Fruit fly (Drosophila melanogaster) whole organism, embryonic: ENCODE data around the gene Zpr1.

Source experiments
- CG10366 ChIP-seq: fragments of 200-800 bp; sonication (Bioruptor generic); IDR thresholded peaks from 2 replicates; pipeline ENCODE4 v1.3.6; 2022; ENCODE audit warnings: missing biosample characterization, missing genetic modification characterization
- CG11723 ChIP-seq: fragments of 200-800 bp; sonication (Bioruptor generic); optimal IDR thresholded peaks from 2 replicates; lab custom pipeline; 2017; ENCODE audit warnings: missing biosample characterization, mild to moderate bottlenecking, missing genetic modification characterization
- CG13296 ChIP-seq: fragments of 200-800 bp; sonication (Bioruptor generic); optimal IDR thresholded peaks from 3 replicates; lab custom pipeline; 2018; ENCODE audit warnings: missing biosample characterization, mild to moderate bottlenecking, missing genetic modification characterization
- CG15479 ChIP-seq: fragments of 200-800 bp; sonication (Bioruptor generic); optimal IDR thresholded peaks from 3 replicates; lab custom pipeline; 2019; ENCODE audit warnings: missing biosample characterization, mild to moderate bottlenecking, missing genetic modification characterization, moderate library complexity
- CG15696 ChIP-seq: fragments of 200-800 bp; sonication (Bioruptor generic); optimal IDR thresholded peaks from 2 replicates; lab custom pipeline; 2019; ENCODE audit warnings: missing biosample characterization, mild to moderate bottlenecking, missing genetic modification characterization, moderate library complexity
- CG2129 ChIP-seq: fragments of 200-800 bp; sonication (Bioruptor generic); IDR thresholded peaks from 2 replicates; pipeline ENCODE4 v1.3.6; 2022; ENCODE audit warnings: missing biosample characterization, missing genetic modification characterization; ENCODE audit not compliant: partially characterized antibody
- CG2202 ChIP-seq: fragments of 200-800 bp; sonication (Bioruptor generic); optimal IDR thresholded peaks from 2 replicates; lab custom pipeline; 2018; ENCODE audit warnings: missing biosample characterization, mild to moderate bottlenecking, missing genetic modification characterization
- CG30020 ChIP-seq: fragments of 200-800 bp; optimal IDR thresholded peaks from 2 replicates; lab custom pipeline; 2019; ENCODE audit warnings: missing biosample characterization, mild to moderate bottlenecking, missing genetic modification characterization, moderate library complexity
- CG31365 ChIP-seq: fragments of 200-800 bp; sonication (Bioruptor generic); optimal IDR thresholded peaks from 2 replicates; lab custom pipeline; 2018; ENCODE audit warnings: missing biosample characterization, mild to moderate bottlenecking, missing genetic modification characterization
- CG31388 ChIP-seq: fragments of 200-800 bp; sonication (Bioruptor generic); optimal IDR thresholded peaks from 2 replicates; lab custom pipeline; 2016; ENCODE audit warnings: missing biosample characterization, missing genetic modification characterization
- CG3281 ChIP-seq: fragments of 200-800 bp; sonication (Bioruptor generic); optimal IDR thresholded peaks from 3 replicates; lab custom pipeline; 2017; ENCODE audit warnings: missing biosample characterization, mild to moderate bottlenecking, missing genetic modification characterization
- CG3726 ChIP-seq: fragments of 200-800 bp; sonication (Bioruptor generic); IDR thresholded peaks from 3 replicates; pipeline ENCODE4, ENCODE4 v1.3.6; 2022; ENCODE audit warnings: missing biosample characterization, missing genetic modification characterization
- CG3838 ChIP-seq: fragments of 200-800 bp; sonication (Bioruptor generic); optimal IDR thresholded peaks from 3 replicates; lab custom pipeline; 2016; ENCODE audit warnings: missing biosample characterization, missing genetic modification characterization
- CG6175 ChIP-seq: fragments of 200-800 bp; sonication (Bioruptor generic); IDR thresholded peaks from 3 replicates; pipeline ENCODE4 v1.3.6; 2022; ENCODE audit warnings: missing biosample characterization, missing genetic modification characterization
- CG6765 ChIP-seq: fragments of 200-800 bp; sonication (Bioruptor generic); optimal IDR thresholded peaks from 3 replicates; lab custom pipeline; 2017; ENCODE audit warnings: missing biosample characterization, mild to moderate bottlenecking, missing genetic modification characterization
- CG7372 ChIP-seq: fragments of 200-800 bp; sonication (Bioruptor generic); IDR thresholded peaks from 2 replicates; pipeline ENCODE4 v1.3.6; 2022; ENCODE audit warnings: missing biosample characterization, missing genetic modification characterization
- CG7839 ChIP-seq: fragments of 200-800 bp; sonication (Bioruptor generic); optimal IDR thresholded peaks from 3 replicates; lab custom pipeline; 2018; ENCODE audit warnings: missing biosample characterization, mild to moderate bottlenecking, missing genetic modification characterization, moderate library complexity
- CG8478 ChIP-seq: fragments of >200 bp; optimal IDR thresholded peaks from 2 replicates; lab custom pipeline; 2018
- CG9932 ChIP-seq: fragments of 200-800 bp; sonication (Bioruptor generic); IDR thresholded peaks from 2 replicates; pipeline ENCODE4 v1.3.6; 2022; ENCODE audit warnings: missing biosample characterization, missing genetic modification characterization
- CTCF ChIP-seq: fragments of 200-800 bp; sonication (Bioruptor generic); optimal IDR thresholded peaks from 2 replicates; lab custom pipeline; 2017; ENCODE audit warnings: missing biosample characterization, mild to moderate bottlenecking, missing genetic modification characterization, moderate library complexity
- CrebB ChIP-seq: fragments of 200-800 bp; sonication (Bioruptor generic); optimal IDR thresholded peaks from 3 replicates; lab custom pipeline; 2018; ENCODE audit warnings: missing biosample characterization, mild to moderate bottlenecking, missing genetic modification characterization
- Dad ChIP-seq: fragments of 200-800 bp; sonication (Bioruptor generic); optimal IDR thresholded peaks from 3 replicates; lab custom pipeline; 2016; ENCODE audit warnings: missing biosample characterization, missing genetic modification characterization
- Doc2 ChIP-seq: fragments of 200-800 bp; sonication (Bioruptor generic); IDR thresholded peaks from 2 replicates; pipeline ENCODE4 v1.3.6; 2022; ENCODE audit warnings: missing biosample characterization, missing genetic modification characterization
- Dp ChIP-seq: fragments of 200-800 bp; sonication (Bioruptor generic); optimal IDR thresholded peaks from 2 replicates; lab custom pipeline; 2018; ENCODE audit warnings: missing biosample characterization, mild to moderate bottlenecking, missing genetic modification characterization, moderate library complexity
- Eip74EF ChIP-seq, 2 experiments: fragments of 200-800 bp in 1 of 2; fragments of >200 bp in 1 of 2; sonication (Bioruptor generic) in 1 of 2; optimal IDR thresholded peaks; 2 replicates each; lab custom pipeline; 2017 to 2019; ENCODE audit warnings: missing biosample characterization in 2 of 2, missing genetic modification characterization in 2 of 2, mild to moderate bottlenecking in 1 of 2, moderate library complexity in 1 of 2
- Ets65A ChIP-seq: fragments of 200-800 bp; sonication (Bioruptor generic); peaks from one replicate; lab custom pipeline; 2016; ENCODE audit warnings: missing biosample characterization, missing genetic modification characterization
- Gsc ChIP-seq: fragments of 200-800 bp; sonication (Bioruptor generic); IDR thresholded peaks from 2 replicates; pipeline ENCODE4 v1.3.6; 2022; ENCODE audit warnings: missing biosample characterization, missing genetic modification characterization
- HmgZ ChIP-seq: fragments of 200-800 bp; sonication (Bioruptor generic); optimal IDR thresholded peaks from 2 replicates; lab custom pipeline; 2018; ENCODE audit warnings: missing biosample characterization, mild to moderate bottlenecking, missing genetic modification characterization
- Hmx ChIP-seq: fragments of 200-800 bp; sonication (Bioruptor generic); optimal IDR thresholded peaks from 2 replicates; lab custom pipeline; 2016; ENCODE audit warnings: missing biosample characterization, missing genetic modification characterization
- Jarid2 ChIP-seq: fragments of 200-800 bp; sonication (Bioruptor generic); optimal IDR thresholded peaks from 3 replicates; lab custom pipeline; 2017; ENCODE audit warnings: mild to moderate bottlenecking, missing biosample characterization, missing genetic modification reagents, missing genetic modification characterization
- Oli ChIP-seq: fragments of 200-800 bp; sonication (Bioruptor generic); optimal IDR thresholded peaks from 2 replicates; lab custom pipeline; 2018; ENCODE audit warnings: missing biosample characterization, mild to moderate bottlenecking, missing genetic modification characterization, moderate library complexity
- ac ChIP-seq: fragments of 200-800 bp; sonication (Bioruptor generic); optimal IDR thresholded peaks from 3 replicates; lab custom pipeline; 2017; ENCODE audit warnings: missing biosample characterization, mild to moderate bottlenecking, missing genetic modification characterization
- ap ChIP-seq: fragments of 200-800 bp; sonication (Bioruptor generic); IDR thresholded peaks from 2 replicates; pipeline ENCODE4 v1.3.6; 2022; ENCODE audit warnings: missing biosample characterization, missing genetic modification characterization
- cato ChIP-seq: fragments of 200-800 bp; sonication (Bioruptor generic); optimal IDR thresholded peaks from 2 replicates; lab custom pipeline; 2016; ENCODE audit warnings: missing biosample characterization, missing genetic modification characterization, borderline replicate concordance
- en ChIP-seq: fragments of 200-800 bp; sonication (Bioruptor generic); optimal IDR thresholded peaks from 2 replicates; lab custom pipeline; 2016; ENCODE audit warnings: missing biosample characterization, missing genetic modification characterization
- fru ChIP-seq: fragments of >200 bp; optimal IDR thresholded peaks from 2 replicates; lab custom pipeline; 2017
- hb ChIP-seq: fragments of 200-800 bp; sonication (Bioruptor generic); IDR thresholded peaks from 3 replicates; pipeline ENCODE4 v1.3.6; 2022; ENCODE audit warnings: missing biosample characterization, missing genetic modification characterization; ENCODE audit not compliant: partially characterized antibody
- kni ChIP-seq: fragments of 200-800 bp; sonication (Bioruptor generic); optimal IDR thresholded peaks from 3 replicates; lab custom pipeline; 2017; ENCODE audit warnings: mild to moderate bottlenecking, missing biosample characterization, missing genetic modification reagents, missing genetic modification characterization
- lmd ChIP-seq: fragments of 200-800 bp; sonication (Bioruptor generic); IDR thresholded peaks from 2 replicates; pipeline ENCODE4 v1.3.6; 2022; ENCODE audit warnings: missing biosample characterization, missing genetic modification characterization
- mirr ChIP-seq: fragments of 200-800 bp; sonication (Bioruptor generic); optimal IDR thresholded peaks from 3 replicates; lab custom pipeline; 2018; ENCODE audit warnings: missing biosample characterization, mild to moderate bottlenecking, missing genetic modification characterization
- otp ChIP-seq: fragments of 200-800 bp; sonication (Bioruptor generic); IDR thresholded peaks from 3 replicates; pipeline ENCODE4, ENCODE4 v1.3.6; 2022; ENCODE audit warnings: missing biosample characterization, missing genetic modification characterization
- phol ChIP-seq: fragments of 200-800 bp; sonication (Bioruptor generic); optimal IDR thresholded peaks from 3 replicates; lab custom pipeline; 2018; ENCODE audit warnings: missing biosample characterization, mild to moderate bottlenecking, missing genetic modification characterization, moderate library complexity
- pnt ChIP-seq: fragments of 200-800 bp; sonication (Bioruptor generic); optimal IDR thresholded peaks from 3 replicates; lab custom pipeline; 2016; ENCODE audit warnings: missing biosample characterization, missing genetic modification characterization
- pzg ChIP-seq: fragments of 200-800 bp; sonication (Bioruptor generic); optimal IDR thresholded peaks from 3 replicates; lab custom pipeline; 2018; ENCODE audit warnings: missing biosample characterization, mild to moderate bottlenecking, missing genetic modification characterization, moderate library complexity
- sc ChIP-seq, 3 experiments: fragments of >200 bp in 2 of 3; fragments of 200-800 bp in 1 of 3; sonication (Bioruptor generic) in 1 of 3; optimal IDR thresholded peaks; 2 replicates in 2 of 3; 3 replicates in 1 of 3; lab custom pipeline; 2017; ENCODE audit warnings: mild to moderate bottlenecking in 1 of 3, missing biosample characterization in 1 of 3, missing genetic modification characterization in 1 of 3, missing genetic modification reagents in 1 of 3
- schlank ChIP-seq: fragments of 200-800 bp; sonication (Bioruptor generic); optimal IDR thresholded peaks from 2 replicates; lab custom pipeline; 2018; ENCODE audit warnings: missing biosample characterization, mild to moderate bottlenecking, missing genetic modification characterization
- shn ChIP-seq: fragments of 200-800 bp; sonication (Bioruptor generic); optimal IDR thresholded peaks from 3 replicates; lab custom pipeline; 2016; ENCODE audit warnings: missing biosample characterization, missing genetic modification characterization
- tll ChIP-seq, 2 experiments: fragments of 200-800 bp in 1 of 2; fragments of >200 bp in 1 of 2; sonication (Bioruptor generic) in 1 of 2; optimal IDR thresholded peaks; 2 replicates each; lab custom pipeline; 2017 to 2019; ENCODE audit warnings: missing biosample characterization in 2 of 2, missing genetic modification characterization in 2 of 2, mild to moderate bottlenecking in 1 of 2, moderate library complexity in 1 of 2
- toy ChIP-seq: fragments of 200-800 bp; sonication (Bioruptor generic); IDR thresholded peaks from 2 replicates; pipeline ENCODE4 v1.3.6; 2022; ENCODE audit warnings: missing biosample characterization, missing genetic modification characterization
- twi ChIP-seq: fragments of 200-800 bp; optimal IDR thresholded peaks from 2 replicates; lab custom pipeline; 2019; ENCODE audit warnings: missing biosample characterization, mild to moderate bottlenecking, missing genetic modification characterization, moderate library complexity
- vvl ChIP-seq: fragments of 200-800 bp; sonication (Bioruptor generic); IDR thresholded peaks from 2 replicates; pipeline ENCODE4 v1.3.6; 2022; ENCODE audit warnings: missing biosample characterization, missing genetic modification characterization
- zf30C ChIP-seq: fragments of 200-800 bp; sonication (Bioruptor generic); optimal IDR thresholded peaks from 3 replicates; lab custom pipeline; 2018; ENCODE audit warnings: missing biosample characterization, mild to moderate bottlenecking, missing genetic modification characterization

The Zpr1 gene

dm6 chrX:9193604-9194003 is 31.7 kb upstream of the Zpr1 start, which contains the start of gene CG12106 (continued):
- TF ChIP-seq CG3281 (GFP tag; lab: Kevin White, UChicago), result peak; percentile 39
- peak; percentile 19 for TF ChIP-seq schlank (tag; lab: Kevin White, UChicago)
- no peak for TF ChIP-seq twi
- no peak for TF ChIP-seq Dad (GFP tag; lab: Kevin White, UChicago)
- TF ChIP-seq Dp (GFP tag; lab: Kevin White, UChicago), result peak; percentile 24
- no peak for TF ChIP-seq pnt
- TF ChIP-seq Hmx (GFP tag; lab: Kevin White, UChicago), result no peak
- peak; percentile 3 for TF ChIP-seq HmgZ (tag; lab: Kevin White, UChicago)
- no peak for TF ChIP-seq CG3726 (GFP tag; lab: Robert Waterston, UW)
- TF ChIP-seq sc (optimal IDR thresholded peaks at IDR 0.05; lab: Kevin White, UChicago), result no peak
- no peak for TF ChIP-seq sc (GFP tag; optimal IDR thresholded peaks at IDR 0.05; lab: Kevin White, UChicago)
- TF ChIP-seq CG13296, result peak; percentile 50
- TF ChIP-seq CG31388 (GFP tag; lab: Kevin White, UChicago), result no peak
- TF ChIP-seq CG15479 (GFP tag; lab: Kevin White, UChicago), result peak; percentile 29
- TF ChIP-seq CG3838 (GFP tag; lab: Kevin White, UChicago), result no peak
- peak; percentile 34 for TF ChIP-seq mirr (GFP tag; lab: Kevin White, UChicago)
- no peak for TF ChIP-seq fru (lab: Kevin White, UChicago)
- TF ChIP-seq ac, result no peak
- no peak for TF ChIP-seq CTCF (GFP tag; lab: Kevin White, UChicago)
- no peak for TF ChIP-seq CG2202 (tag; lab: Kevin White, UChicago)
- TF ChIP-seq Jarid2 (GFP tag; lab: Kevin White, UChicago), result no peak
- TF ChIP-seq lmd (GFP tag; lab: Robert Waterston, UW), result no peak
- TF ChIP-seq CG30020 (tag; lab: Kevin White, UChicago), result no peak
- TF ChIP-seq tll (GFP tag; optimal IDR thresholded peaks at IDR 0.05; lab: Kevin White, UChicago), result no peak
- TF ChIP-seq CG6765, result no peak
- TF ChIP-seq hb (GFP tag; lab: Robert Waterston, UW), result no peak
- no peak for TF ChIP-seq CG31365 (tag; lab: Kevin White, UChicago)
- peak; percentile 37 for TF ChIP-seq Ets65A (GFP tag; lab: Kevin White, UChicago)
- TF ChIP-seq ap (GFP tag; lab: Robert Waterston, UW), result no peak
- TF ChIP-seq Oli (tag; lab: Kevin White, UChicago), result peak; percentile 25
- TF ChIP-seq CG7372 (GFP tag; lab: Robert Waterston, UW), result peak; percentile 53; the same call in 1 of the 2 replicates
- TF ChIP-seq CG6175, result no peak
- no peak; the same call in none of the 2 replicates for TF ChIP-seq CG9932 (GFP tag; lab: Robert Waterston, UW)
- no peak for TF ChIP-seq otp (GFP tag; lab: Robert Waterston, UW)
- TF ChIP-seq CG8478 (lab: Kevin White, UChicago), result no peak
- no peak for TF ChIP-seq Doc2
- TF ChIP-seq CG11723 (GFP tag; lab: Kevin White, UChicago), result no peak
- TF ChIP-seq CrebB (tag; lab: Kevin White, UChicago), result no peak
- TF ChIP-seq CG7839 (tag; lab: Kevin White, UChicago), result peak; percentile 62
- TF ChIP-seq kni, result peak; percentile 43
- no peak for TF ChIP-seq CG2129 (GFP tag; lab: Robert Waterston, UW)
- TF ChIP-seq shn (GFP tag; lab: Kevin White, UChicago), result peak; percentile 38
- TF ChIP-seq vvl (GFP tag; lab: Robert Waterston, UW), result no peak; the same call in 1 of the 2 replicates
- TF ChIP-seq zf30C, result no peak
- no peak for TF ChIP-seq Gsc (GFP tag; lab: Robert Waterston, UW)
- TF ChIP-seq Eip74EF (GFP tag; optimal IDR thresholded peaks at IDR 0.05; lab: Kevin White, UChicago), result no peak
- TF ChIP-seq toy (GFP tag; lab: Robert Waterston, UW), result no peak
- TF ChIP-seq CG15696 (tag; lab: Kevin White, UChicago), result peak; percentile 30
- peak; percentile 30 for TF ChIP-seq pzg (GFP tag; lab: Kevin White, UChicago)
- TF ChIP-seq phol (tag; lab: Kevin White, UChicago), result peak; percentile 50
- peak; percentile 36; the same call in 1 of the 2 replicates for TF ChIP-seq CG10366 (GFP tag; lab: Robert Waterston, UW)
- no peak for TF ChIP-seq cato (GFP tag; lab: Kevin White, UChicago)
- no peak for TF ChIP-seq en (GFP tag; lab: Kevin White, UChicago)
